Fruit fly (Drosophila melanogaster) whole organism: ENCODE data around the gene Rok.

Experiments used
- CG8478 ChIP-seq: fragments of >200 bp; optimal IDR thresholded peaks from 2 replicates; lab custom pipeline; 2018; ENCODE audit warnings: inconsistent platforms
- Dll ChIP-seq: fragments of >200 bp; optimal IDR thresholded peaks from 2 replicates; lab custom pipeline; 2017
- EcR ChIP-seq, 2 experiments: fragments of >200 bp; optimal IDR thresholded peaks; 2 replicates each; lab custom pipeline; 2017; ENCODE audit warnings: missing biosample characterization in 2 of 2, missing genetic modification characterization in 2 of 2, missing genetic modification reagents in 2 of 2
- pan ChIP-seq: fragments of >200 bp; optimal IDR thresholded peaks from 2 replicates; lab custom pipeline; 2017
- psq ChIP-seq: fragments of >200 bp; optimal IDR thresholded peaks from 2 replicates; lab custom pipeline; 2017
- usp ChIP-seq: fragments of >200 bp; optimal IDR thresholded peaks from 2 replicates; lab custom pipeline; 2017; ENCODE audit warnings: missing biosample characterization, missing genetic modification characterization, mixed read lengths

Gene Rok

DNA sequence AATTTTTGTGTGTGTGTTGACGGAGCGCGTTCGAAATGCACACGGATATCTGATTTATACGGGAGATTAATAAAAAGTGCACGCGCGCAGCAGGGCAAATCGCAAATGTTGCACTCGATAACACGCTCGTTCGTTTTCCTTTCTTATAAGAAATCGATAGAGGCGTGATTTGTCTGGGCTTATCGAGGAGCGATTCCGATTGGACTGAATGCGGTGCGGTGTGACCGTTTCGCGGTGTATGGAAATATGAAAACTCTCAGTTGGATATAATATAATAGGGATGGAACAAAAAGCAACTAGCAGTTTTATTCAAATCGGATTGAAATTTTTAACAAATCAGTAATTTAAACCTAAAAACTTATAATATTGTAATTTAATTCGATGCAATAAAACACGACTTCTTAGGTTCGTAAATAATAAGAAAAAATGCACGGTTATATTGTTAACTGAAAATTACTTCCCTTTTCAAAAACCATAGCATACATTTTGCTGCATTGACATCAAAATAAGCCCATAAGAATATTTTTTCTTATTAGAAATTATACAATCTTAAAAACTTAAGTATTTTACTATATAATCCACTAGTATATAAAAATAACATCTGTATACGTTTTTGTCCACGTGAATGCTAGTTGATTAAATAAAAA lies 50.1 kb downstream of the Rok start, which contains the start of gene CanA-14F:
Gene CanA-14F (minus strand): TSS at position 152 of the 647 bp plus-strand sequence.
- TF ChIP-seq usp (GFP tag; lab: Kevin White, UChicago) (no peak), CG8478 (lab: Kevin White, UChicago) (no peak), psq (no peak), EcR (GFP tag; optimal IDR thresholded peaks at IDR 0.05; lab: Kevin White, UChicago) (no peak), Dll (no peak), pan (no peak)

dm6 chrX:16586178-16586890 lies 50.9 kb downstream of the Rok start:
- peak; percentile 65 for TF ChIP-seq CG8478 (lab: Kevin White, UChicago)
- peak; percentile 28 for TF ChIP-seq pan
- no peak for TF ChIP-seq EcR (GFP tag; optimal IDR thresholded peaks at IDR 0.05; lab: Kevin White, UChicago)
- no peak for TF ChIP-seq usp (GFP tag; lab: Kevin White, UChicago)

- no peak for TF ChIP-seq Dll
- TF ChIP-seq psq: no peak
- no peak for TF ChIP-seq pan
- TF ChIP-seq EcR (GFP tag; optimal IDR thresholded peaks at IDR 0.05; lab: Kevin White, UChicago): no peak
- no peak for TF ChIP-seq usp (GFP tag; lab: Kevin White, UChicago)
- TF ChIP-seq CG8478 (lab: Kevin White, UChicago): no peak
Measured at dm6 chrX:16585569-16585968, 51.6 kb downstream of the Rok start.

DNA sequence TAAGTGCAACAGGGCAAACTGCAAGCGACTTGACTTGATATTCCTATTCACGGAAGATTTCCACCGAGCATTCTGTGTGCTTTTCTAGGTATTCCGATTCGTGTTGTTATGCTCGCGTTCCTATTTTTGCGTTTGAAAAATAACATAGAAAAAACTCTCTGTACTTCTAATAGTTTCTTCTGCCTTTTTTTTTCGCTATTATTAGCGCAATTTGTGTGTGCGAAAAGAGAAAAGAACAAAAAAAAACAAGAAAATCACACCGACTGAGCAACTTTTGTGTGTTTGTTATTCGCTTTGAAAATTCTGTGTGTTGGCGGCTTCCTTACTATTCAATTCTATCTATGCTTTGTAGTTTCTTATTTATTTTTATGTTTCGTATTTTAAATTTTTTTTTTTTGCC lies 53.5 kb downstream of the Rok start:
- TF ChIP-seq CG8478 (lab: Kevin White, UChicago) (no peak), pan (no peak), EcR (GFP tag; optimal IDR thresholded peaks at IDR 0.05; lab: Kevin White, UChicago) (no peak), Dll (no peak), psq (no peak), usp (GFP tag; lab: Kevin White, UChicago) (no peak)

- no peak for TF ChIP-seq Dll
- no peak for TF ChIP-seq usp (GFP tag; lab: Kevin White, UChicago)
- no peak for TF ChIP-seq EcR (GFP tag; optimal IDR thresholded peaks at IDR 0.05; lab: Kevin White, UChicago)
- TF ChIP-seq pan: no peak
- TF ChIP-seq psq: no peak
- no peak for TF ChIP-seq CG8478 (lab: Kevin White, UChicago)
Measured at dm6 chrX:16582145-16582544, 55.1 kb downstream of the Rok start.

dm6 chrX:16581703-16582102 lies 55.5 kb downstream of the Rok start:
- TF ChIP-seq usp (GFP tag; lab: Kevin White, UChicago): no peak
- no peak for TF ChIP-seq pan
- TF ChIP-seq Dll: no peak
- no peak for TF ChIP-seq CG8478 (lab: Kevin White, UChicago)
- no peak for TF ChIP-seq EcR (GFP tag; optimal IDR thresholded peaks at IDR 0.05; lab: Kevin White, UChicago)
- TF ChIP-seq psq: no peak

dm6 chrX:16579978-16580377 lies 57.2 kb downstream of the Rok start:
- TF ChIP-seq CG8478 (lab: Kevin White, UChicago): no peak
- no peak for TF ChIP-seq pan
- TF ChIP-seq EcR (GFP tag; optimal IDR thresholded peaks at IDR 0.05; lab: Kevin White, UChicago): no peak
- no peak for TF ChIP-seq Dll
- no peak for TF ChIP-seq psq

DNA sequence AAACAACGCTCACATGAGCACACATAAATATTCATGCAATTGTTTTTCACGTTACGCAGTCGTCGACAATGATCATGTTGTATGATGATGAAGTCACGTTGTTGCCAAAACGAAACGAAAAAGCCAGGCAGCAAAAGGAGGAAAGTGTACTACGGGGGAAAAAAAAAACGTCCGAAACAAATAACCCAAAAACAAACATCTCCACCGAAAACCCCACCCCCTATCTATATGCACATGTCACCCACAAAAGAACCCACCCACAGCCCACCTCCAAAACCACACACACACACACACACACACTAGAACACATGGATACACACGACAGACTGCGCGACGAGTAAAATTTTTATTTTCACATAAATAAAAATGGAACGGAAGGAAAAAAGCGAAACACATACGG lies 62.1 kb downstream of the Rok start:
- TF ChIP-seq EcR (GFP tag; optimal IDR thresholded peaks at IDR 0.05; lab: Kevin White, UChicago): no peak
- TF ChIP-seq CG8478 (lab: Kevin White, UChicago): no peak
- TF ChIP-seq Dll: no peak
- no peak for TF ChIP-seq pan
- no peak for TF ChIP-seq usp (GFP tag; lab: Kevin White, UChicago)
- TF ChIP-seq psq: no peak

DNA sequence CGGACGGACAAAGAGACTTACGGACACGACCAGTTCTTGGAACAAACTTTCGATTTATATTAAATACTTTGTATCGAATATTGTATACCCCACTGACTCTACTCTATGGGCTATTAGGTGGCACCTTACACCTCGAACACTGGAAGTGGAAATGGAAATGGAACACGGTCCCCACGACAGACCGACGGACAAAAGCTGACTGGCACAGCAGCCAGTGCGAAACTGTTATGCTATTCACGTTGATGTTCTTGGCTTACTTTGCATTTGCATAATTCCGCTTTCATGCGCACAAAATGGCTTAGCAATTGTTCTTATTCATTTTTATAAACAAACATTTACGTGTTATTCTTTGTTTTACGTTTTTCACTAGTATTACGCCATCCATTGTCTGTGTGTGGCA lies 63.1 kb downstream of the Rok start:
- no peak for TF ChIP-seq EcR (GFP tag; optimal IDR thresholded peaks at IDR 0.05; lab: Kevin White, UChicago)
- no peak for TF ChIP-seq Dll
- no peak for TF ChIP-seq pan
- no peak for TF ChIP-seq CG8478 (lab: Kevin White, UChicago)
- no peak for TF ChIP-seq psq
- no peak for TF ChIP-seq usp (GFP tag; lab: Kevin White, UChicago)
